Fruit fly (Drosophila melanogaster) whole organism, wandering third instar larva: Measurements from ENCODE around the gene CG6659.

Source experiments
- Abd-B ChIP-seq: fragments of >200 bp; optimal IDR thresholded peaks from 2 replicates; lab custom pipeline; 2017; ENCODE audit warnings: missing biosample characterization, missing genetic modification characterization
- CG32264 ChIP-seq: fragments of 200-800 bp; sonication (Bioruptor generic); optimal IDR thresholded peaks from 2 replicates; lab custom pipeline; 2016; ENCODE audit warnings: missing biosample characterization, missing genetic modification characterization
- Dif ChIP-seq: fragments of 200-275, 200-300 bp; sonication (Bioruptor generic); optimal IDR thresholded peaks from 2 replicates; lab custom pipeline; 2018; ENCODE audit warnings: missing biosample characterization, missing genetic modification characterization; ENCODE audit not compliant: partially characterized antibody
- GATAd ChIP-seq: sonication (Bioruptor generic); optimal IDR thresholded peaks from 2 replicates; lab custom pipeline; 2016; ENCODE audit warnings: missing biosample characterization, missing genetic modification characterization
- Hnf4 ChIP-seq: fragments of 200-800 bp; sonication (Bioruptor generic); optimal IDR thresholded peaks from 2 replicates; lab custom pipeline; 2016; ENCODE audit warnings: missing biosample characterization, mild to moderate bottlenecking, missing genetic modification characterization
- Hr78 ChIP-seq: fragments of >200 bp; optimal IDR thresholded peaks from 2 replicates; lab custom pipeline; 2017; ENCODE audit warnings: missing biosample characterization, missing genetic modification characterization
- Hr83 ChIP-seq: fragments of 200-300 bp; sonication (Bioruptor generic); optimal IDR thresholded peaks from 2 replicates; lab custom pipeline; 2016; ENCODE audit warnings: missing biosample characterization, mild to moderate bottlenecking, missing genetic modification characterization, moderate library complexity; ENCODE audit not compliant: poor library complexity, severe bottlenecking
- Mio ChIP-seq: sonication (Bioruptor generic); optimal IDR thresholded peaks from 2 replicates; lab custom pipeline; 2016; ENCODE audit warnings: missing biosample characterization, missing genetic modification characterization
- Myc ChIP-seq: fragments of >200 bp; optimal IDR thresholded peaks from 2 replicates; lab custom pipeline; 2017
- N ChIP-seq: fragments of >200 bp; optimal IDR thresholded peaks from 2 replicates; lab custom pipeline; 2018; ENCODE audit warnings: missing biosample characterization, missing external identifiers, missing genetic modification characterization
- OdsH ChIP-seq: fragments of 200-800 bp; sonication (Bioruptor generic); optimal IDR thresholded peaks from 2 replicates; lab custom pipeline; 2016; ENCODE audit warnings: missing biosample characterization, mild to moderate bottlenecking, missing genetic modification characterization
- Rel ChIP-seq, 2 experiments: fragments of 200-800 bp; sonication (Bioruptor generic) in 1 of 2; optimal IDR thresholded peaks; 2 replicates in 1 of 2; 3 replicates in 1 of 2; lab custom pipeline; 2016 to 2019; ENCODE audit warnings: mild to moderate bottlenecking in 2 of 2, missing biosample characterization in 2 of 2, missing genetic modification characterization in 2 of 2, moderate library complexity in 1 of 2
- Sp1 ChIP-seq: fragments of 200-800 bp; sonication (Bioruptor generic); optimal IDR thresholded peaks from 3 replicates; lab custom pipeline; 2019; ENCODE audit warnings: missing biosample characterization, mild to moderate bottlenecking, missing genetic modification characterization, moderate library complexity
- Vsx2 ChIP-seq: fragments of 200-300, 225-300 bp; sonication (Bioruptor generic); optimal IDR thresholded peaks from 2 replicates; lab custom pipeline; 2018; ENCODE audit warnings: missing biosample characterization, missing genetic modification characterization; ENCODE audit not compliant: partially characterized antibody
- br ChIP-seq: fragments of 200-800 bp; sonication (Bioruptor generic); optimal IDR thresholded peaks from 2 replicates; lab custom pipeline; 2016; ENCODE audit warnings: missing biosample characterization, missing genetic modification characterization
- dl ChIP-seq, 2 experiments: fragments of 175-275, 200-275 bp in 1 of 2; fragments of 200-275 bp in 1 of 2; sonication (Bioruptor generic); optimal IDR thresholded peaks; lab custom pipeline; 2018; ENCODE audit warnings: mild to moderate bottlenecking in 2 of 2, missing biosample characterization in 2 of 2, missing genetic modification characterization in 2 of 2, moderate library complexity in 2 of 2; ENCODE audit not compliant: partially characterized antibody in 2 of 2, insufficient read depth in 1 of 2
- dmrt93B ChIP-seq: fragments of 200-800 bp; sonication (Bioruptor generic); optimal IDR thresholded peaks from 2 replicates; lab custom pipeline; 2018; ENCODE audit warnings: missing biosample characterization, mild to moderate bottlenecking, missing genetic modification characterization
- dsf ChIP-seq: sonication (Bioruptor generic); optimal IDR thresholded peaks from 2 replicates; lab custom pipeline; 2016; ENCODE audit warnings: missing biosample characterization, missing genetic modification characterization, borderline replicate concordance
- ey ChIP-seq: fragments of 200-800 bp; sonication (Bioruptor generic); optimal IDR thresholded peaks from 2 replicates; lab custom pipeline; 2016; ENCODE audit warnings: missing biosample characterization, missing genetic modification characterization
- foxo ChIP-seq, 2 experiments: fragments of 200-800 bp; sonication (Bioruptor generic); optimal IDR thresholded peaks; 2 replicates in 1 of 2; 3 replicates in 1 of 2; lab custom pipeline; 2016 to 2017; ENCODE audit warnings: missing biosample characterization in 2 of 2, missing genetic modification characterization in 2 of 2
- fru ChIP-seq: fragments of 200-800 bp; sonication (Bioruptor generic); optimal IDR thresholded peaks from 3 replicates; lab custom pipeline; 2016; ENCODE audit warnings: missing biosample characterization, mild to moderate bottlenecking, missing genetic modification characterization
- h ChIP-seq: fragments of 200-800 bp; sonication (Bioruptor generic); optimal IDR thresholded peaks from 3 replicates; lab custom pipeline; 2016; ENCODE audit warnings: missing biosample characterization, mild to moderate bottlenecking, missing genetic modification characterization
- jim ChIP-seq: fragments of 175-275, 200-325 bp; sonication (Bioruptor generic); optimal IDR thresholded peaks from 2 replicates; lab custom pipeline; 2016; ENCODE audit warnings: missing biosample characterization, mild to moderate bottlenecking, missing genetic modification characterization
- psq ChIP-seq: fragments of 200-800 bp; sonication (Bioruptor generic); optimal IDR thresholded peaks from 3 replicates; lab custom pipeline; 2017; ENCODE audit warnings: missing biosample characterization, mild to moderate bottlenecking, missing genetic modification characterization, moderate library complexity
- rgr ChIP-seq: fragments of 200-800 bp; sonication (Bioruptor generic); optimal IDR thresholded peaks from 3 replicates; lab custom pipeline; 2016; ENCODE audit warnings: missing biosample characterization, mild to moderate bottlenecking, missing genetic modification characterization
- sage ChIP-seq: fragments of 200-800 bp; sonication (Bioruptor generic); optimal IDR thresholded peaks from 2 replicates; lab custom pipeline; 2016; ENCODE audit warnings: missing biosample characterization, mild to moderate bottlenecking, missing genetic modification characterization
- sv ChIP-seq: fragments of 200-800 bp; sonication (Bioruptor generic); optimal IDR thresholded peaks from 3 replicates; lab custom pipeline; 2016; ENCODE audit warnings: missing biosample characterization, missing genetic modification characterization
- tai ChIP-seq: sonication (Bioruptor generic); optimal IDR thresholded peaks from 2 replicates; lab custom pipeline; 2016; ENCODE audit warnings: missing biosample characterization, missing genetic modification characterization
- usp ChIP-seq: fragments of >200 bp; optimal IDR thresholded peaks from 2 replicates; lab custom pipeline; 2017; ENCODE audit warnings: missing biosample characterization, missing genetic modification characterization
- woc ChIP-seq: sonication (Bioruptor generic); optimal IDR thresholded peaks from 2 replicates; lab custom pipeline; 2016; ENCODE audit warnings: missing biosample characterization, mild to moderate bottlenecking, missing genetic modification characterization

Gene CG6659

dm6 chrX:18671545-18672174, 14.6 kb upstream of the CG6659 start:
- TF ChIP-seq dl (GFP tag; optimal IDR thresholded peaks at IDR 0.05; lab: Kevin White, UChicago; ENCODE audit: insufficient read depth in 1 of 2, partially characterized antibody in 2 of 2) (no peak), CG32264 (no peak), usp (no peak), dmrt93B (GFP tag; lab: Kevin White, UChicago) (no peak), Mio (no peak), h (GFP tag; lab: Kevin White, UChicago) (no peak)
- TF ChIP-seq, all 38 proteins: peak for 0

- TF ChIP-seq fru (no peak), jim (GFP tag; lab: Kevin White, UChicago) (no peak), h (GFP tag; lab: Kevin White, UChicago) (no peak), Hr78 (GFP tag; lab: Kevin White, UChicago) (no peak), GATAd (GFP tag; lab: Kevin White, UChicago) (no peak), sage (GFP tag; lab: Kevin White, UChicago) (no peak), tai (GFP tag; lab: Kevin White, UChicago) (no peak), foxo (GFP tag; optimal IDR thresholded peaks at IDR 0.05; lab: Kevin White, UChicago) (no peak), sv (GFP tag; lab: Kevin White, UChicago) (no peak), psq (GFP tag; lab: Kevin White, UChicago) (no peak), Hnf4 (no peak), ey (GFP tag; lab: Kevin White, UChicago) (no peak), rgr (no peak), dmrt93B (GFP tag; lab: Kevin White, UChicago) (no peak), br (no peak), Mio (no peak), dl (GFP tag; optimal IDR thresholded peaks at IDR 0.05; lab: Kevin White, UChicago; ENCODE audit: insufficient read depth in 1 of 2, partially characterized antibody in 2 of 2) (no peak)
Observed at dm6 chrX:18669811-18670477, 12.9 kb upstream of the CG6659 start.

dm6 chrX:18668293-18668692, 11.2 kb upstream of the CG6659 start:
- TF ChIP-seq Rel (GFP tag; optimal IDR thresholded peaks at IDR 0.05; lab: Kevin White, UChicago) = no peak
- TF ChIP-seq Rel (tag; optimal IDR thresholded peaks at IDR 0.05; lab: Kevin White, UChicago) = no peak
- no peak for TF ChIP-seq OdsH
- no peak for TF ChIP-seq woc
- no peak for TF ChIP-seq h (GFP tag; lab: Kevin White, UChicago)
- no peak for TF ChIP-seq Hr83 (GFP tag; lab: Kevin White, UChicago)
- TF ChIP-seq Myc (lab: Kevin White, UChicago) = no peak
- no peak for TF ChIP-seq Mio
- no peak for TF ChIP-seq Vsx2 (GFP tag; lab: Kevin White, UChicago)
- no peak for TF ChIP-seq Dif (GFP tag; lab: Kevin White, UChicago)

dm6 chrX:18665715-18666267, 8.7 kb upstream of the CG6659 start:
- TF ChIP-seq CG32264 (no peak), GATAd (GFP tag; lab: Kevin White, UChicago) (no peak)

- TF ChIP-seq N (GFP tag; lab: Kevin White, UChicago) (no peak), Sp1 (GFP tag; lab: Kevin White, UChicago) (no peak), fru (no peak), Abd-B (GFP tag; lab: Kevin White, UChicago) (no peak), woc (no peak), dsf (GFP tag; lab: Kevin White, UChicago) (no peak), Dif (GFP tag; lab: Kevin White, UChicago) (no peak), foxo (GFP tag; optimal IDR thresholded peaks at IDR 0.05; lab: Kevin White, UChicago) (no peak), psq (GFP tag; lab: Kevin White, UChicago) (no peak)
Observed at dm6 chrX:18663362-18663761, 6.3 kb upstream of the CG6659 start.
